Worm (Caenorhabditis elegans) whole organism, L2 larva: ENCODE data around the gene mltn-9.

Source experiments
- C34F6.9 ChIP-seq: fragments of 150-350 bp; optimal IDR thresholded peaks from 2 replicates; lab custom pipeline; 2014; ENCODE audit warnings: missing biosample characterization, missing genetic modification characterization
- F13H6.1 ChIP-seq: sonication (generic microtip); optimal IDR thresholded peaks from 2 replicates; lab custom pipeline; 2016; ENCODE audit warnings: missing genetic modification characterization, missing compliant biosample characterization
- R02D3.7 ChIP-seq: fragments of 150-350 bp; optimal IDR thresholded peaks from 2 replicates; lab custom pipeline; 2014; ENCODE audit warnings: missing biosample characterization, missing genetic modification characterization
- ZK546.5 ChIP-seq: sonication (generic microtip); optimal IDR thresholded peaks from 2 replicates; lab custom pipeline; 2017; ENCODE audit warnings: missing biosample characterization, missing genetic modification characterization
- aly-2 ChIP-seq: fragments of 150-350 bp; optimal IDR thresholded peaks from 2 replicates; lab custom pipeline; 2014; ENCODE audit warnings: missing biosample characterization, missing genetic modification characterization
- ama-1 ChIP-seq: fragments of 150-350 bp; optimal IDR thresholded peaks from 2 replicates; lab custom pipeline; 2018; ENCODE audit warnings: inconsistent platforms
- blmp-1 ChIP-seq: sonication (generic microtip); optimal IDR thresholded peaks from 2 replicates; lab custom pipeline; 2017; ENCODE audit warnings: missing genetic modification characterization, mild to moderate bottlenecking, missing compliant biosample characterization, antibody characterized with exemption, moderate library complexity; ENCODE audit not compliant: insufficient read depth
- dmd-4 ChIP-seq: sonication (generic microtip); optimal IDR thresholded peaks from 2 replicates; lab custom pipeline; 2017; ENCODE audit warnings: missing biosample characterization, missing genetic modification characterization
- egl-27 ChIP-seq: sonication (generic microtip); optimal IDR thresholded peaks from 3 replicates; lab custom pipeline; 2017; ENCODE audit warnings: missing biosample characterization, missing genetic modification reagents, missing genetic modification characterization
- elt-1 ChIP-seq: fragments of 150-350 bp; optimal IDR thresholded peaks from 2 replicates; lab custom pipeline; 2014; ENCODE audit warnings: missing biosample characterization, missing genetic modification characterization
- elt-3 ChIP-seq: sonication (generic microtip); optimal IDR thresholded peaks from 2 replicates; lab custom pipeline; 2017; ENCODE audit warnings: missing biosample characterization, missing genetic modification characterization
- fos-1 ChIP-seq: fragments of 150-350 bp; optimal IDR thresholded peaks from 2 replicates; lab custom pipeline; 2014; ENCODE audit warnings: missing biosample characterization, missing genetic modification characterization
- gmeb-1 ChIP-seq: fragments of 150-350 bp; optimal IDR thresholded peaks from 2 replicates; lab custom pipeline; 2014; ENCODE audit warnings: missing biosample characterization, missing genetic modification characterization
- lin-11 ChIP-seq: fragments of 150-350 bp; sonication (generic microtip); optimal IDR thresholded peaks from 2 replicates; lab custom pipeline; 2014; ENCODE audit warnings: missing biosample characterization, missing genetic modification characterization, inconsistent platforms, mixed read lengths
- lin-13 ChIP-seq: fragments of 150-350 bp; optimal IDR thresholded peaks from 2 replicates; lab custom pipeline; 2014; ENCODE audit warnings: missing biosample characterization, missing genetic modification reagents, missing genetic modification characterization
- lsy-2 ChIP-seq, 2 experiments: fragments of 150-350 bp in 1 of 2; sonication (generic microtip) in 1 of 2; optimal IDR thresholded peaks; 2 replicates each; lab custom pipeline; 2014 to 2017; ENCODE audit warnings: missing biosample characterization in 2 of 2, missing genetic modification characterization in 2 of 2
- mab-5 ChIP-seq: fragments of 150-350 bp; optimal IDR thresholded peaks from 2 replicates; lab custom pipeline; 2014; ENCODE audit warnings: missing biosample characterization, missing genetic modification characterization
- mbf-1 ChIP-seq: sonication (generic microtip); optimal IDR thresholded peaks from 2 replicates; lab custom pipeline; 2017; ENCODE audit warnings: missing biosample characterization, missing genetic modification characterization
- mdl-1 ChIP-seq, 2 experiments: fragments of 150-350 bp in 1 of 2; sonication (generic microtip) in 1 of 2; optimal IDR thresholded peaks; 2 replicates each; lab custom pipeline; 2017; ENCODE audit warnings: missing biosample characterization in 2 of 2, missing genetic modification characterization in 2 of 2
- nhr-10 ChIP-seq: sonication (generic microtip); optimal IDR thresholded peaks from 2 replicates; lab custom pipeline; 2017; ENCODE audit warnings: missing biosample characterization, missing genetic modification characterization
- nhr-11 ChIP-seq: fragments of 150-350 bp; optimal IDR thresholded peaks from 2 replicates; lab custom pipeline; 2014; ENCODE audit warnings: missing biosample characterization, missing genetic modification characterization
- nhr-12 ChIP-seq: fragments of 150-350 bp; optimal IDR thresholded peaks from 2 replicates; lab custom pipeline; 2014; ENCODE audit warnings: missing biosample characterization, missing genetic modification characterization
- nhr-129 ChIP-seq: fragments of 150-350 bp; optimal IDR thresholded peaks from 2 replicates; lab custom pipeline; 2014; ENCODE audit warnings: missing biosample characterization, missing genetic modification characterization
- nhr-21 ChIP-seq: fragments of 150-350 bp; optimal IDR thresholded peaks from 2 replicates; lab custom pipeline; 2014; ENCODE audit warnings: missing biosample characterization, missing genetic modification characterization
- nhr-25 ChIP-seq: fragments of 150-350 bp; sonication (generic microtip); optimal IDR thresholded peaks from 3 replicates; lab custom pipeline; 2014; ENCODE audit warnings: missing biosample characterization, missing genetic modification characterization
- nhr-6 ChIP-seq: fragments of 150-350 bp; optimal IDR thresholded peaks from 2 replicates; lab custom pipeline; 2014; ENCODE audit warnings: missing biosample characterization, missing genetic modification characterization
- nhr-77 ChIP-seq: fragments of 150-350 bp; optimal IDR thresholded peaks from 2 replicates; lab custom pipeline; 2014; ENCODE audit warnings: missing biosample characterization, missing genetic modification characterization
- peb-1 ChIP-seq: fragments of 150-350 bp; optimal IDR thresholded peaks from 2 replicates; lab custom pipeline; 2014; ENCODE audit warnings: missing biosample characterization, missing genetic modification characterization
- skn-1 ChIP-seq: sonication (generic microtip); optimal IDR thresholded peaks from 2 replicates; lab custom pipeline; 2017; ENCODE audit warnings: missing biosample characterization, missing genetic modification characterization
- sma-3 ChIP-seq: sonication (generic microtip); optimal IDR thresholded peaks from 2 replicates; lab custom pipeline; 2016; ENCODE audit warnings: missing genetic modification reagents, missing genetic modification characterization, missing compliant biosample characterization
- sma-9 ChIP-seq, 2 experiments: fragments of 150-350 bp in 1 of 2; sonication (generic microtip) in 1 of 2; optimal IDR thresholded peaks; 2 replicates each; lab custom pipeline; 2014 to 2016; ENCODE audit warnings: missing genetic modification characterization in 2 of 2, mild to moderate bottlenecking in 1 of 2, missing biosample characterization in 1 of 2, missing compliant biosample characterization in 1 of 2, missing genetic modification reagents in 1 of 2, moderate library complexity in 1 of 2
- snpc-4 ChIP-seq: fragments of 150-350 bp; optimal IDR thresholded peaks from 2 replicates; lab custom pipeline; 2014; ENCODE audit warnings: missing biosample characterization, missing genetic modification characterization
- unc-39 ChIP-seq: fragments of 150-350 bp; optimal IDR thresholded peaks from 2 replicates; lab custom pipeline; 2014; ENCODE audit warnings: missing biosample characterization, missing genetic modification characterization
- ztf-1 ChIP-seq: fragments of 200-800 bp; sonication (Bioruptor generic); conservative IDR thresholded peaks from 2 replicates; pipeline ENCODE4 v1.3.6; 2022; ENCODE audit warnings: missing genetic modification characterization, missing compliant biosample characterization
- ztf-4 ChIP-seq: fragments of 150-350 bp; optimal IDR thresholded peaks from 2 replicates; lab custom pipeline; 2014; ENCODE audit warnings: missing biosample characterization, missing genetic modification characterization

mltn-9 gene

DNA sequence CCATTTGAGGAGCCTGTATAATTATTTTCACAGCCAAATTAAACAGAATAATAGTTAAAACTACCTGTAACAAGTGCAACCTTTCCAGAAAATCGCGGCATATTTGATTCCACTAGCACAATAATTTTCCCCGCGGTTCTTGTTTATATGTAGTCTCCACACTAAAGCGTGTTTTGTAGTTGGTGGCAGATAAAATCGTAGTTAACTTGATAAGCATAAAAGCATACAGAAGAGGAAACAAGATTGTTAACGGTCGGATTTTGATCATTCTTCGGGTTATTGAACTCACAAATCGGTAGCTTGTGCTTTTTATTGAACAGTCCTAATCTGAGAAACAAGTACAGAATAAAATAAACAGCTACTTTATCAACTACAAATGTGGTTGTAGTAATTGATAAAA, 28.4 kb upstream of the mltn-9 start, which contains the start of gene C01G12.5:
C01G12.5 (minus strand) TSS at position 101 of the 400 bp plus-strand sequence.
- TF ChIP-seq lsy-2 (tag; optimal IDR thresholded peaks at IDR 0.05; lab: Kevin White, UChicago) (no peak), nhr-21 (tag; lab: Kevin White, UChicago) (no peak), ZK546.5 (no peak), sma-3 (GFP tag; lab: Kevin White, UChicago) (no peak), mdl-1 (tag; optimal IDR thresholded peaks at IDR 0.05; lab: Kevin White, UChicago) (no peak)

DNA sequence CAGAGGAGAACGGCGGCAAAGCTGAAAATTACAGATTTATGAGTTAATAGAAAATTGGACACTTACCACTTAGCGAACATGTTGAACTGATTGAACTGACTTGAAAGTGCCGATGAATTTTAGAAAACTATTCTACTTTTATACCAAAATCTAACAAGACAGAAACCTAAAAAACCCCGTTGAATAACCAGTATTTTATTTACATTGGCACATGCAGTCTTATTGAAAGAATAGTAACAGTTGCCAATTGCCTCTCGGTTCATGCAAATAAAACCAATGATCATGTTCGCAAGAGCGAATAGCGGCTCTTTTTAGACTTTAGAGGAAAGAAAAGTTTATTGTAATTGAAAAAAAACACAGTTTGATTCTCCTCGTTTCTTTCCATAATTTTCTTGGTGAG, 27.7 kb upstream of the mltn-9 start, which contains the start of gene nspb-10:
nspb-10 (minus strand) TSS at position 101 of the 400 bp plus-strand sequence.
- TF ChIP-seq F13H6.1 (tag; lab: Kevin White, UChicago) (no peak), nhr-21 (tag; lab: Kevin White, UChicago) (no peak), nhr-11 (tag; lab: Kevin White, UChicago) (no peak), C34F6.9 (tag; lab: Kevin White, UChicago) (no peak)

DNA sequence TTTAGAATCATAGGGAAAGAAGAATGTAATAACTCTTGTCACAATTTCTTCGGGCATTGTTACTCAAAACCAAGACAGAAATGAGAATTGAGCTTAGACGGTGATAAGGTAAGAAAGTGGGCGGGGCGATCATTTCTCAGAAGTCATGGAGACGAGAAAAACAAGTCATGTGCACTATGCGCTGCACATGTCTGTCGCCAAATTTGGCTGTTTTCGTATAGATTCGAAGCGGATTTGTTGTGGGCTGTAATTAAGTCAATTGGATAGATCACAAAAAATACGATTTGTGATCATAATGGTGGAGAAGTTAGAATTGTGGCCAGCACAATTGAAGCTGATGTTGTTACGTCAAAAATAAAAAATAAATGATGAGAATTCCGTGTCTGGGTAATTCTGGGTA, 24.1 kb upstream of the mltn-9 start, which contains the start of gene C01G12.7:
C01G12.7 (minus strand) TSS at position 195 of the 400 bp plus-strand sequence.
- TF ChIP-seq lin-11 (tag; lab: Kevin White, UChicago) (peak; percentile 26), ztf-4 (tag; lab: Kevin White, UChicago) (no peak)

DNA sequence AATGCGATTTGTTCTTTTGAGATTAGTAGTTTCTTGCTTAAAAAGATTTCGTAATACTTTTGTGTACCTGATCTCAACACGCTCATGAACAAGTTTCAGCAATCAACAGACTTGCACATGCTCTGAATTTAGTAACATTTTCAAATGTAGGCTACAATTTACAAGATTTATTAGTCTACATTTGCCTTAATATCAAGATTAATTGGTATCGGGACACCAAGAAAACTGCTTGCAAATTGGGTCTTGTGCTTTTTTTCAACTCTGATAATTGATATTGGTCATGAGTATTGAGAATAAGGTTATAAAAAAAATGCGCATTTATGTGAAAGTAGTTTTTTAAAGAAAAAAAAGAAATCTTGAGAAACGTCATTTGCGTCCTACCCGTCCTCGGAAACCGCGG, 23.2 kb upstream of the mltn-9 start:
- TF ChIP-seq nhr-6 (no peak), nhr-10 (no peak), aly-2 (no peak), sma-9 (GFP tag; optimal IDR thresholded peaks at IDR 0.05; lab: Kevin White, UChicago) (no peak), sma-9 (tag; optimal IDR thresholded peaks at IDR 0.05; lab: Kevin White, UChicago) (no peak), peb-1 (tag; lab: Kevin White, UChicago) (no peak), nhr-21 (tag; lab: Kevin White, UChicago) (no peak), ztf-1 (no peak), ztf-4 (tag; lab: Kevin White, UChicago) (no peak), dmd-4 (no peak), gmeb-1 (tag; lab: Kevin White, UChicago) (no peak), mbf-1 (no peak), mab-5 (tag; lab: Kevin White, UChicago) (no peak), nhr-12 (no peak), unc-39 (no peak), elt-1 (tag; lab: Kevin White, UChicago) (no peak), egl-27 (tag; lab: Kevin White, UChicago) (no peak), blmp-1 (no peak)

DNA sequence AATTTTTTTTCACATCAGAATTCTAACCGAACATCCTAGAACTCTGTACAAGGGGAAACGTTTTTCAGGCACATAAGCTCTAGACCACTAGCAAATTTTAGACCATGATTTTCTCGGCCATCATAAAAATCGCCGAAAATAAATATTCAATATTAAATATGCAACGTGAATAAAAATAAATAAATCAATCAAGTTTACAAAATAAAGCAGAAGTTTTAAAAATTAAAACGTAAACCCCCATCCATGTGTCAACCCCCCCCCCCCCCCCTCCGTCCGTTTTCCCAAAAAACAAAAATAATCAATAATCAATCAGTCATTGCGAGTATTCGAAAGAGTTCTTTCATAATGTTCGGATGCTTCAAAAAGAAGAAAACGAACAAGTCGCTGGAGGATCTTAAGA, 22.6 kb upstream of the mltn-9 start, which contains the start of gene catp-4:
catp-4 (plus strand) TSS at position 301 of the 400 bp plus-strand sequence.
- TF ChIP-seq nhr-25 (tag; lab: Kevin White, UChicago) = no peak
- no peak for TF ChIP-seq nhr-77 (tag; lab: Kevin White, UChicago)
- no peak for TF ChIP-seq unc-39
- TF ChIP-seq ZK546.5 = no peak
- TF ChIP-seq fos-1 (tag; lab: Kevin White, UChicago) = no peak
- TF ChIP-seq nhr-129 = no peak
- TF ChIP-seq R02D3.7 (tag; lab: Kevin White, UChicago) = no peak
- TF ChIP-seq sma-3 (GFP tag; lab: Kevin White, UChicago) = no peak
- TF ChIP-seq nhr-6 = no peak
- no peak for TF ChIP-seq skn-1 (tag; lab: Kevin White, UChicago)
- TF ChIP-seq snpc-4 = no peak
- TF ChIP-seq lin-13 (GFP tag; lab: Kevin White, UChicago) = no peak
- TF ChIP-seq aly-2 = no peak
- TF ChIP-seq lsy-2 (tag; optimal IDR thresholded peaks at IDR 0.05; lab: Kevin White, UChicago) = no peak
- TF ChIP-seq elt-3 = no peak
- no peak for TF ChIP-seq elt-1 (tag; lab: Kevin White, UChicago)
- TF ChIP-seq ama-1 (lab: Kevin White, UChicago) = no peak
- no peak for TF ChIP-seq egl-27 (tag; lab: Kevin White, UChicago)
